Worm (Caenorhabditis elegans) whole organism, L4 larva: Measurements from ENCODE around the gene H06I04.6.

Experiments used
- F37D6.2 ChIP-seq: sonication (generic microtip); optimal IDR thresholded peaks from 2 replicates; lab custom pipeline; 2016; ENCODE audit warnings: mild to moderate bottlenecking, missing genetic modification characterization, missing compliant biosample characterization
- F49E8.2 ChIP-seq: sonication (generic microtip); optimal IDR thresholded peaks from 2 replicates; lab custom pipeline; 2016; ENCODE audit warnings: missing compliant biosample characterization, mild to moderate bottlenecking, missing genetic modification characterization, borderline replicate concordance
- T20F7.1 ChIP-seq: fragments of 200-800 bp; sonication (Bioruptor generic); optimal IDR thresholded peaks from 2 replicates; lab custom pipeline; 2018; ENCODE audit warnings: mild to moderate bottlenecking, missing genetic modification characterization, missing compliant biosample characterization
- T26A8.4 ChIP-seq: fragments of 200-800 bp; sonication (Bioruptor generic); IDR thresholded peaks from 2 replicates; pipeline ENCODE4 v1.3.6; 2022; ENCODE audit warnings: missing genetic modification characterization, missing compliant biosample characterization
- Y48G9A.11 ChIP-seq: fragments of 200-800 bp; sonication (Bioruptor generic); IDR thresholded peaks from 2 replicates; pipeline ENCODE4 v1.3.6; 2022; ENCODE audit warnings: missing genetic modification reagents, missing genetic modification characterization, missing compliant biosample characterization
- Y5F2A.4 ChIP-seq: fragments of 200-800 bp; sonication (Bioruptor generic); optimal IDR thresholded peaks from 2 replicates; lab custom pipeline; 2018; ENCODE audit warnings: mild to moderate bottlenecking, missing genetic modification characterization, missing compliant biosample characterization
- ZK337.2 ChIP-seq: fragments of 200-800 bp; sonication (Bioruptor generic); IDR thresholded peaks from 2 replicates; pipeline ENCODE4 v1.3.6; 2022; ENCODE audit warnings: missing genetic modification reagents, missing genetic modification characterization, missing compliant biosample characterization
- ZK546.5 ChIP-seq, 2 experiments: sonication (generic microtip); optimal IDR thresholded peaks; 2 replicates each; lab custom pipeline; 2017; ENCODE audit warnings: missing biosample characterization in 2 of 2, missing genetic modification characterization in 2 of 2
- aha-1 ChIP-seq: fragments of 150-350 bp; peaks from one replicate; lab custom pipeline; 2014; ENCODE audit warnings: missing biosample characterization, missing genetic modification characterization
- arid-1 ChIP-seq: fragments of 200-800 bp; sonication (Bioruptor generic); conservative IDR thresholded peaks from 2 replicates; pipeline ENCODE4 v1.3.6; 2022; ENCODE audit warnings: missing genetic modification reagents, missing genetic modification characterization, missing compliant biosample characterization
- ceh-44 ChIP-seq: fragments of 200-800 bp; sonication (Bioruptor generic); IDR thresholded peaks from 2 replicates; pipeline ENCODE4 v1.3.6; 2022; ENCODE audit warnings: missing genetic modification reagents, missing genetic modification characterization, missing compliant biosample characterization
- ctbp-1 ChIP-seq: fragments of 200-800 bp; sonication (Bioruptor generic); IDR thresholded peaks from 2 replicates; pipeline ENCODE4 v1.3.6; 2022; ENCODE audit warnings: missing genetic modification reagents, missing genetic modification characterization, missing compliant biosample characterization
- daf-16 ChIP-seq, 3 experiments: sonication (generic microtip); optimal IDR thresholded peaks; 2 replicates each; lab custom pipeline; 2016 to 2017; ENCODE audit warnings: missing genetic modification characterization in 3 of 3, missing genetic modification reagents in 3 of 3, mild to moderate bottlenecking in 2 of 3, missing compliant biosample characterization in 2 of 3, missing biosample characterization in 1 of 3, moderate library complexity in 1 of 3
- daf-8 ChIP-seq: fragments of 200-800 bp; sonication (Bioruptor generic); IDR thresholded peaks from 2 replicates; pipeline ENCODE4 v1.3.6; 2022; ENCODE audit warnings: missing genetic modification characterization, missing compliant biosample characterization
- dpl-1 ChIP-seq: fragments of 150-350 bp; optimal IDR thresholded peaks from 2 replicates; lab custom pipeline; 2014; ENCODE audit warnings: missing biosample characterization, missing genetic modification reagents, missing genetic modification characterization
- dve-1 ChIP-seq: sonication (generic microtip); optimal IDR thresholded peaks from 2 replicates; lab custom pipeline; 2017; ENCODE audit warnings: antibody characterized with exemption, mild to moderate bottlenecking, missing genetic modification characterization, missing compliant biosample characterization; ENCODE audit not compliant: insufficient read depth
- egl-27 ChIP-seq: sonication (generic microtip); optimal IDR thresholded peaks from 3 replicates; lab custom pipeline; 2017; ENCODE audit warnings: missing biosample characterization, missing genetic modification reagents, missing genetic modification characterization
- fkh-10 ChIP-seq: fragments of 150-350 bp; optimal IDR thresholded peaks from 2 replicates; lab custom pipeline; 2014; ENCODE audit warnings: missing biosample characterization, missing genetic modification reagents, missing genetic modification characterization
- fos-1 ChIP-seq: fragments of 150-350 bp; optimal IDR thresholded peaks from 2 replicates; lab custom pipeline; 2014; ENCODE audit warnings: missing biosample characterization, missing genetic modification characterization
- hif-1 ChIP-seq, 2 experiments: sonication (generic microtip); optimal IDR thresholded peaks; 2 replicates each; lab custom pipeline; 2016 to 2017; ENCODE audit warnings: missing compliant biosample characterization in 2 of 2, missing genetic modification characterization in 2 of 2, missing genetic modification reagents in 2 of 2, missing genotype in 2 of 2, mild to moderate bottlenecking in 1 of 2
- hlh-11 ChIP-seq: fragments of 200-800 bp; sonication (Bioruptor generic); optimal IDR thresholded peaks from 2 replicates; lab custom pipeline; 2018; ENCODE audit warnings: mild to moderate bottlenecking, missing genetic modification characterization, missing compliant biosample characterization
- hlh-30 ChIP-seq: sonication (generic microtip); optimal IDR thresholded peaks from 2 replicates; lab custom pipeline; 2017; ENCODE audit warnings: antibody characterized with exemption, mild to moderate bottlenecking, missing genetic modification characterization, missing compliant biosample characterization; ENCODE audit not compliant: insufficient read depth
- lin-13 ChIP-seq: fragments of 150-350 bp; optimal IDR thresholded peaks from 2 replicates; lab custom pipeline; 2014; ENCODE audit warnings: missing biosample characterization, missing genetic modification reagents, missing genetic modification characterization
- lin-15B ChIP-seq: fragments of 150-350 bp; sonication (generic microtip); optimal IDR thresholded peaks from 3 replicates; lab custom pipeline; 2014; ENCODE audit warnings: missing biosample characterization, missing genetic modification characterization
- lin-29 ChIP-seq: fragments of 200-800 bp; sonication (Bioruptor generic); IDR thresholded peaks from 2 replicates; pipeline ENCODE4 v1.3.6; 2022; ENCODE audit warnings: missing genetic modification reagents, missing genetic modification characterization, missing compliant biosample characterization
- lin-39 ChIP-seq: fragments of 150-350 bp; optimal IDR thresholded peaks from 2 replicates; lab custom pipeline; 2014; ENCODE audit warnings: missing biosample characterization, missing genetic modification reagents, missing genetic modification characterization
- lsy-2 ChIP-seq, 2 experiments: fragments of 150-350 bp in 1 of 2; sonication (generic microtip) in 1 of 2; optimal IDR thresholded peaks; 2 replicates each; lab custom pipeline; 2014 to 2017; ENCODE audit warnings: missing biosample characterization in 2 of 2, missing genetic modification characterization in 2 of 2
- madf-9 ChIP-seq: fragments of 200-800 bp; sonication (Bioruptor generic); conservative IDR thresholded peaks from 2 replicates; pipeline ENCODE4 v1.3.6; 2022; ENCODE audit warnings: missing genetic modification reagents, missing genetic modification characterization, missing compliant biosample characterization
- mdl-1 ChIP-seq, 2 experiments: fragments of 150-350 bp in 1 of 2; sonication (generic microtip) in 1 of 2; optimal IDR thresholded peaks; 2 replicates each; lab custom pipeline; 2014 to 2017; ENCODE audit warnings: missing biosample characterization in 2 of 2, missing genetic modification characterization in 2 of 2
- mep-1 ChIP-seq: fragments of 150-350 bp; sonication (generic microtip); optimal IDR thresholded peaks from 3 replicates; lab custom pipeline; 2014; ENCODE audit warnings: missing biosample characterization, missing genetic modification characterization
- mes-2 ChIP-seq: sonication (generic microtip); optimal IDR thresholded peaks from 2 replicates; lab custom pipeline; 2016; ENCODE audit warnings: missing genotype, mild to moderate bottlenecking, missing genetic modification characterization, missing compliant biosample characterization; ENCODE audit not compliant: poor library complexity, severe bottlenecking
- mxl-3 ChIP-seq: fragments of 200-800 bp; sonication (Bioruptor generic); optimal IDR thresholded peaks from 2 replicates; lab custom pipeline; 2018; ENCODE audit warnings: mild to moderate bottlenecking, missing genetic modification characterization, missing compliant biosample characterization
- nhr-11 ChIP-seq: fragments of 150-350 bp; optimal IDR thresholded peaks from 2 replicates; lab custom pipeline; 2014; ENCODE audit warnings: missing biosample characterization, missing genetic modification characterization
- nhr-25 ChIP-seq: sonication (generic microtip); optimal IDR thresholded peaks from 2 replicates; lab custom pipeline; 2017; ENCODE audit warnings: missing genetic modification characterization, mild to moderate bottlenecking, missing compliant biosample characterization, antibody characterized with exemption, moderate library complexity, borderline replicate concordance; ENCODE audit not compliant: insufficient read depth
- nhr-42 ChIP-seq: fragments of 200-800 bp; sonication (Bioruptor generic); IDR thresholded peaks from 2 replicates; pipeline ENCODE4 v1.3.6; 2022; ENCODE audit warnings: missing genetic modification characterization, missing compliant biosample characterization
- nhr-6 ChIP-seq: fragments of 150-350 bp; optimal IDR thresholded peaks from 2 replicates; lab custom pipeline; 2014; ENCODE audit warnings: missing biosample characterization, missing genetic modification characterization
- nhr-77 ChIP-seq: fragments of 150-350 bp; optimal IDR thresholded peaks from 2 replicates; lab custom pipeline; 2014; ENCODE audit warnings: missing biosample characterization, missing genetic modification characterization
- pha-4 ChIP-seq, 2 experiments: fragments of 150-350 bp in 1 of 2; fragments of 200-800 bp in 1 of 2; sonication (Bioruptor generic) in 1 of 2; IDR thresholded peaks in 1 of 2; optimal IDR thresholded peaks in 1 of 2; 2 replicates each; pipeline versions ENCODE4 v1.3.6 to Lab custom; 2014 to 2022; ENCODE audit warnings: missing genetic modification characterization in 2 of 2, missing genetic modification reagents in 2 of 2, missing biosample characterization in 1 of 2, missing compliant biosample characterization in 1 of 2
- pqm-1 ChIP-seq: sonication (generic microtip); optimal IDR thresholded peaks from 2 replicates; lab custom pipeline; 2017; ENCODE audit warnings: missing biosample characterization, missing genetic modification characterization
- rbr-2 ChIP-seq: sonication (generic microtip); optimal IDR thresholded peaks from 2 replicates; lab custom pipeline; 2016; ENCODE audit warnings: missing genotype, missing genetic modification characterization, missing compliant biosample characterization
- snpc-1.2 ChIP-seq: fragments of 200-800 bp; sonication (Bioruptor generic); IDR thresholded peaks from 2 replicates; pipeline ENCODE4 v1.3.6; 2022; ENCODE audit warnings: missing genetic modification reagents, missing genetic modification characterization, missing compliant biosample characterization
- tag-97 ChIP-seq: fragments of 200-800 bp; sonication (Bioruptor generic); IDR thresholded peaks from 2 replicates; pipeline ENCODE4 v1.3.6; 2022; ENCODE audit warnings: missing genetic modification characterization, missing compliant biosample characterization
- unc-130 ChIP-seq: sonication (generic microtip); optimal IDR thresholded peaks from 2 replicates; lab custom pipeline; 2016; ENCODE audit warnings: missing genetic modification reagents, missing genetic modification characterization, missing compliant biosample characterization
- unc-62 ChIP-seq, 3 experiments: fragments of 150-350 bp in 1 of 3; sonication (generic microtip); optimal IDR thresholded peaks in 2 of 3; peaks in 1 of 3; 1 replicate in 1 of 3; 2 replicates in 2 of 3; lab custom pipeline; 2014 to 2017; ENCODE audit warnings: missing biosample characterization in 3 of 3, missing genetic modification characterization in 3 of 3, missing genetic modification reagents in 3 of 3, missing genotype in 1 of 3
- zfp-2 ChIP-seq: sonication (generic microtip); optimal IDR thresholded peaks from 2 replicates; lab custom pipeline; 2016; ENCODE audit warnings: mild to moderate bottlenecking, missing genetic modification characterization, missing compliant biosample characterization
- zfp-3 ChIP-seq: fragments of 200-800 bp; sonication (Bioruptor generic); conservative IDR thresholded peaks from 2 replicates; pipeline ENCODE4 v1.3.6; 2022; ENCODE audit warnings: missing genetic modification reagents, missing genetic modification characterization, missing compliant biosample characterization
- zip-2 ChIP-seq: fragments of 150-350 bp; optimal IDR thresholded peaks from 2 replicates; lab custom pipeline; 2014; ENCODE audit warnings: missing biosample characterization, missing genetic modification characterization
- ztf-7 ChIP-seq: fragments of 150-350 bp; optimal IDR thresholded peaks from 2 replicates; lab custom pipeline; 2014; ENCODE audit warnings: missing biosample characterization, missing genetic modification characterization

Gene H06I04.6

DNA sequence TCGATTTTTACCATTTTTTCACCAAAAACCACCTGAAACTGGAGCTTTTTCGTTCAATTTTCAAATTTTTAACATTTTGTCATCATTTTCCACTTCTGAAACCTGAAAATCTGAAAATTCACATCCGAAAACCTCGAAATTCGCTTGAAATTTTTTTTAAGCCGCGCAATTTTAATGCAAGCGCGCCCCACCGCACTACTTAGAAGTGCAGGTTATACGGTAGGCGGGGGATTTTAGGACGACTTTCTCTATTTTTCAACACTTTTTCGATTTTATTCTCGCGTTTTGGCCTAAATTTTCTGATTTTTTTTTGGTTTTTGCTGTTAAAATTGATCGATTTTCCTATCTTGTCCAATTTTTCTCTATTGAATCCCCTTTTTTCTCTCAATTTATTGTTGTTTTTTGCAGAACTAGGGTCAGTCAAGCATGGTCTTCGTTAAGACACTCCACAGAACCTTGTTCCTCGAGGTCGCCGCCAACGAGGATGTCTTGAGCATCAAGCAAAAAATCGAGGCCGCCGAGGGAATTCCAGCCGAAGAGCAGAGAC lies 3.8 kb upstream of the H06I04.6 start, which contains the start of gene ubl-1:
Gene ubl-1, plus strand, starts transcription at position 402 of the 547 bp plus-strand sequence.
- TF ChIP-seq pha-4 (GFP tag; IDR thresholded peaks at IDR 0.05; lab: Robert Waterston, UW): peak; percentile 23; the same call in 1 of the 2 replicates
- TF ChIP-seq pha-4 (tag; optimal IDR thresholded peaks at IDR 0.05; lab: Kevin White, UChicago): peak; percentile 90
- TF ChIP-seq ZK546.5 (tag; optimal IDR thresholded peaks at IDR 0.05; lab: Kevin White, UChicago): peak; percentile 85 to 94
- TF ChIP-seq ctbp-1 (GFP tag; lab: Robert Waterston, UW): no peak
- TF ChIP-seq aha-1 (tag; lab: Kevin White, UChicago): peak; percentile 85
- TF ChIP-seq zfp-3 (GFP tag; lab: Robert Waterston, UW): no peak
- no peak for TF ChIP-seq lin-39 (tag; lab: Kevin White, UChicago)
- TF ChIP-seq egl-27 (tag; lab: Kevin White, UChicago): no peak
- no peak for TF ChIP-seq nhr-42 (GFP tag; lab: Robert Waterston, UW)
- TF ChIP-seq unc-62 (GFP tag; optimal IDR thresholded peaks at IDR 0.05 in 1 of 2; lab: Kevin White, UChicago): peak in 1 of 2 experiments; percentile 95
- TF ChIP-seq unc-62 (tag; optimal IDR thresholded peaks at IDR 0.05; lab: Kevin White, UChicago): no peak
- peak; percentile 61; the same call in 1 of the 2 replicates for TF ChIP-seq Y48G9A.11
- peak; percentile 73 for TF ChIP-seq hlh-11 (tag; lab: Kevin White, UChicago)
- no peak for TF ChIP-seq Y5F2A.4 (GFP tag; lab: Kevin White, UChicago)
- no peak for TF ChIP-seq F49E8.2
- TF ChIP-seq tag-97 (GFP tag; lab: Robert Waterston, UW): no peak
- no peak for TF ChIP-seq mdl-1 (tag; optimal IDR thresholded peaks at IDR 0.05; lab: Kevin White, UChicago)
- TF ChIP-seq F37D6.2 (tag; lab: Kevin White, UChicago): no peak
- TF ChIP-seq lsy-2 (tag; optimal IDR thresholded peaks at IDR 0.05; lab: Kevin White, UChicago): peak; percentile 94 to 99
- peak; percentile 70 for TF ChIP-seq T26A8.4 (GFP tag; lab: Robert Waterston, UW)
- peak; percentile 40 for TF ChIP-seq unc-130 (GFP tag; lab: Kevin White, UChicago)
- peak; percentile 94 for TF ChIP-seq mep-1 (tag; lab: Kevin White, UChicago)
- TF ChIP-seq lin-15B (tag; lab: Kevin White, UChicago): peak; percentile 70
- TF ChIP-seq ZK337.2 (GFP tag; lab: Robert Waterston, UW): no peak
- TF ChIP-seq mxl-3 (GFP tag; lab: Kevin White, UChicago): peak; percentile 39
- TF ChIP-seq madf-9 (GFP tag; lab: Robert Waterston, UW): no peak
- TF ChIP-seq daf-16 (GFP tag; optimal IDR thresholded peaks at IDR 0.05; lab: Kevin White, UChicago): no peak
- peak; percentile 61 for TF ChIP-seq daf-16 (tag; optimal IDR thresholded peaks at IDR 0.05; lab: Kevin White, UChicago)
- peak; percentile 66 for TF ChIP-seq hlh-30
- TF ChIP-seq dve-1 (tag; lab: Kevin White, UChicago): peak; percentile 90
- TF ChIP-seq hif-1 (tag; optimal IDR thresholded peaks at IDR 0.05; lab: Kevin White, UChicago): peak in 1 of 2 experiments; percentile 70
- peak; percentile 34; the same call in 1 of the 2 replicates for TF ChIP-seq arid-1 (GFP tag; lab: Robert Waterston, UW)
- TF ChIP-seq ceh-44 (GFP tag; lab: Robert Waterston, UW): no peak
- peak; percentile 88 for TF ChIP-seq nhr-11 (tag; lab: Kevin White, UChicago)
- peak; percentile 38 for TF ChIP-seq ztf-7
- no peak for TF ChIP-seq snpc-1.2 (GFP tag; lab: Robert Waterston, UW)
- peak; percentile 57 for TF ChIP-seq nhr-25
- TF ChIP-seq lin-13 (GFP tag; lab: Kevin White, UChicago): peak; percentile 90
- peak; percentile 88 for TF ChIP-seq nhr-77 (tag; lab: Kevin White, UChicago)
- no peak for TF ChIP-seq fos-1
- TF ChIP-seq fkh-10: peak; percentile 90
- no peak for TF ChIP-seq lin-29 (GFP tag; lab: Robert Waterston, UW)
- TF ChIP-seq zip-2: peak; percentile 19
- TF ChIP-seq daf-8 (GFP tag; lab: Robert Waterston, UW): no peak
- TF ChIP-seq mes-2 (tag; lab: Kevin White, UChicago): peak; percentile 93
- peak; percentile 72 for TF ChIP-seq rbr-2 (tag; lab: Kevin White, UChicago)
- peak; percentile 84 for TF ChIP-seq dpl-1 (GFP tag; lab: Kevin White, UChicago)
- TF ChIP-seq zfp-2 (tag; lab: Kevin White, UChicago): peak; percentile 80
- peak; percentile 94 for TF ChIP-seq nhr-6
- TF ChIP-seq pqm-1 (tag; lab: Kevin White, UChicago): no peak
- peak; percentile 89 for TF ChIP-seq T20F7.1
